Fruit fly (Drosophila melanogaster): ENCODE results near the gene hid.

The hid gene

DNA sequence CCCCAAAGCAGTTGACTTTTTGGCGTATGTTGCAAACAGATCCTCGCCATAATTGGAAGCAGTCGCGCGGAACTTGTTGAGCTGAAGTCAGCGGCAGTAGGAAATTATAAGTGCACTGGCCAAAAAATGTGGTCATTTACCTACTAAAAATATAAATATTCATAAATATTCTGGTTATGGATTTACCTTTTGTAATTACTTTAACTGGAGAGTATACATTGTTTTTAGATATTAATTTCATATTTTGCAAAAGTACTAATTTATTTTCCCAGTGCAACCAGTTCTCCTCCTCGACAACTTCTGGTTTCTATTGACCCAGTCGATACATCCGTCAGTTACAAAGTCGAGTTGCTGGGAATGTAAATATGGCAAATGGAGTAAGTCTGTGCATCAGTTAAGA, 38.0 kb upstream of the hid start (continued):
- TF ChIP-seq grn (GFP tag; optimal IDR thresholded peaks at IDR 0.05) = no peak
- TF ChIP-seq grau (tag; optimal IDR thresholded peaks at IDR 0.05) = peak; percentile 31
- no peak for TF ChIP-seq CG4282 (GFP tag; optimal IDR thresholded peaks at IDR 0.05)
- no peak for TF ChIP-seq Meics (GFP tag; optimal IDR thresholded peaks at IDR 0.05)
- TF ChIP-seq Nf-YB (GFP tag; optimal IDR thresholded peaks at IDR 0.05) = peak; percentile 3
- no peak for TF ChIP-seq en (GFP tag; optimal IDR thresholded peaks at IDR 0.05)
- TF ChIP-seq Doc3 (GFP tag; IDR thresholded peaks at IDR 0.05; ENCODE audit: partially characterized antibody) = no peak
- no peak for TF ChIP-seq hb (GFP tag; IDR thresholded peaks at IDR 0.05; ENCODE audit: partially characterized antibody)
- TF ChIP-seq Oli (tag; optimal IDR thresholded peaks at IDR 0.05) = peak; percentile 35
- no peak for TF ChIP-seq CG42726 (GFP tag; IDR thresholded peaks at IDR 0.05; ENCODE audit: partially characterized antibody)
- TF ChIP-seq Atf3 (GFP tag; optimal IDR thresholded peaks at IDR 0.05) = no peak
- TF ChIP-seq CG12104 (GFP tag; optimal IDR thresholded peaks at IDR 0.05) = no peak
- no peak for TF ChIP-seq CG1792 (GFP tag; optimal IDR thresholded peaks at IDR 0.05)
- TF ChIP-seq CG7786 (GFP tag; optimal IDR thresholded peaks at IDR 0.05) = no peak
- peak; percentile 38 for TF ChIP-seq CG17359 (tag; optimal IDR thresholded peaks at IDR 0.05)
- no peak for TF ChIP-seq CG17385 (GFP tag; optimal IDR thresholded peaks at IDR 0.05)
- peak; percentile 32 for TF ChIP-seq CG11504 (tag; optimal IDR thresholded peaks at IDR 0.05)
- no peak for TF ChIP-seq Oaz (GFP tag; IDR thresholded peaks at IDR 0.05)
- 0 out of 3 replicates have a peak, but pooled peaks have one; percentile 29 for TF ChIP-seq ci (GFP tag; IDR thresholded peaks at IDR 0.05)
- TF ChIP-seq gem (tag; optimal IDR thresholded peaks at IDR 0.05) = peak; percentile 68
- no peak for TF ChIP-seq btn (GFP tag; optimal IDR thresholded peaks at IDR 0.05)
- TF ChIP-seq CG7928 (GFP tag; optimal IDR thresholded peaks at IDR 0.05) = no peak
- TF ChIP-seq CG10462 (GFP tag; optimal IDR thresholded peaks at IDR 0.05) = no peak
- TF ChIP-seq prd (optimal IDR thresholded peaks at IDR 0.05) = no peak
- TF ChIP-seq prd (GFP tag; IDR thresholded peaks at IDR 0.05) = peak; percentile 74; the same call in 2 of the 3 replicates
- TF ChIP-seq CG7372 (GFP tag; IDR thresholded peaks at IDR 0.05) = no peak
- TF ChIP-seq hth (optimal IDR thresholded peaks at IDR 0.05) = no peak
- peak; percentile 65 for TF ChIP-seq CG9727 (GFP tag; optimal IDR thresholded peaks at IDR 0.05)
- no peak for TF ChIP-seq dimm (GFP tag; IDR thresholded peaks at IDR 0.05)
- TF ChIP-seq chn (GFP tag; optimal IDR thresholded peaks at IDR 0.05) = no peak
- no peak for TF ChIP-seq CG12219 (GFP tag; optimal IDR thresholded peaks at IDR 0.05)
- TF ChIP-seq CG10654 (GFP tag; optimal IDR thresholded peaks at IDR 0.05) = no peak
- TF ChIP-seq ttk (GFP tag; IDR thresholded peaks at IDR 0.05) = 0 out of 2 replicates have a peak, but pooled peaks have one; percentile 43
- TF ChIP-seq exex (tag; optimal IDR thresholded peaks at IDR 0.05) = no peak
- no peak for TF ChIP-seq CG31224 (GFP tag; IDR thresholded peaks at IDR 0.05)
- no peak for TF ChIP-seq jumu (GFP tag; optimal IDR thresholded peaks at IDR 0.05)
- TF ChIP-seq CG3281 (GFP tag; optimal IDR thresholded peaks at IDR 0.05) = no peak
- TF ChIP-seq fd96Cb (tag; optimal IDR thresholded peaks at IDR 0.05) = peak; percentile 38
- TF ChIP-seq wor (GFP tag; IDR thresholded peaks at IDR 0.05) = no peak
- no peak for TF ChIP-seq ftz-f1 (GFP tag; optimal IDR thresholded peaks at IDR 0.05)
- no peak for TF ChIP-seq Taf1 (GFP tag; IDR thresholded peaks at IDR 0.05)
- TF ChIP-seq CG1233 (GFP tag; optimal IDR thresholded peaks at IDR 0.05) = no peak
- peak; percentile 62 for TF ChIP-seq CG4404 (GFP tag; IDR thresholded peaks at IDR 0.05)
- TF ChIP-seq Lhr (GFP tag; optimal IDR thresholded peaks at IDR 0.05) = peak; percentile 9
- no peak for TF ChIP-seq tgo (GFP tag; IDR thresholded peaks at IDR 0.05)
- TF ChIP-seq esg (GFP tag; conservative IDR thresholded peaks at IDR 0.05) = peak; percentile 22; the same call in 1 of the 2 replicates
- peak; percentile 54 for TF ChIP-seq CG17829 (tag; optimal IDR thresholded peaks at IDR 0.05)
- no peak for TF ChIP-seq NC2α (GFP tag; optimal IDR thresholded peaks at IDR 0.05)
- peak; percentile 32 for TF ChIP-seq CG6254 (GFP tag; optimal IDR thresholded peaks at IDR 0.05)
- TF ChIP-seq row (GFP tag; IDR thresholded peaks at IDR 0.05) = peak; percentile 54; the same call in 2 of the 3 replicates
- TF ChIP-seq Atf6 (GFP tag; IDR thresholded peaks at IDR 0.05) = no peak
- TF ChIP-seq CG14441 (GFP tag; IDR thresholded peaks at IDR 0.05) = no peak
- peak; percentile 59; the same call in 1 of the 2 replicates for TF ChIP-seq ara (GFP tag; IDR thresholded peaks at IDR 0.05)

All from whole organism, embryonic.